Worm (Caenorhabditis elegans): ENCODE results near the gene rps-21.

DNA sequence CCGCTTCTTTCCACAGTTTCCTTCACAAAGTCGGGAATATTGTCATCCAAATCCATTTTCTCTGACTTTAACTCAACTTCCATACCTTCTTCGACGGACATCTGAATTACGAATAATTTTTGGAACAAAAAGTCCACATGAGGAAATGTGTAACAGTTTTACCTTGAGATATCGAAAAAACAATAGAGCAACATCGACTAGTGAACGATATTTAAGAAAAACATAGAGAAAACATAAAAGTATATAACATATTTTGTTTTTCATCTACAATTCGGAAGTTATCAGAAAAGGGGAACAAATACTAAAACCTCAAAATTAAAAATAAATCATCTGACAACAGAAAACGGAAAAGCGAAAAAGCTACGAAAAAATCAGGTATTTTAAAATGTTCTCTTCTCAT is 43.4 kb upstream of the rps-21 start, which contains the start of gene adr-2:
- TF ChIP-seq skn-1 (tag; optimal IDR thresholded peaks at IDR 0.05) (no peak), fos-1 (tag; optimal IDR thresholded peaks at IDR 0.05) (no peak), sox-4 (tag; optimal IDR thresholded peaks at IDR 0.05) (no peak), lin-14 (GFP tag; optimal IDR thresholded peaks at IDR 0.05) (no peak), vab-15 (tag; optimal IDR thresholded peaks at IDR 0.05) (no peak), snpc-4 (tag; optimal IDR thresholded peaks at IDR 0.05) (no peak), lir-3 (tag; optimal IDR thresholded peaks at IDR 0.05; ENCODE audit: poor library complexity) (no peak), lin-15B (tag; optimal IDR thresholded peaks at IDR 0.05) (no peak), ets-5 (GFP tag; IDR thresholded peaks at IDR 0.05) (no peak), zag-1 (tag; optimal IDR thresholded peaks at IDR 0.05) (no peak)
